Fruit fly (Drosophila melanogaster): Measurements from ENCODE around the gene ds.
A peak's percentile ranks its signal among the peaks of the same experiment; 100 is the strongest.

ds gene

dm6 chr2L:606952-607351 lies 107.8 kb downstream of the ds start (continued):
- TF ChIP-seq CG10631 (GFP tag; optimal IDR thresholded peaks at IDR 0.05) (peak; percentile 12), topi (GFP tag; optimal IDR thresholded peaks at IDR 0.05) (peak; percentile 42), CG3919 (GFP tag; optimal IDR thresholded peaks at IDR 0.05) (peak; percentile 28), acj6 (GFP tag; optimal IDR thresholded peaks at IDR 0.05) (peak; percentile 4), Eip75B (GFP tag; optimal IDR thresholded peaks at IDR 0.05) (peak; percentile 34), CG6808 (GFP tag; optimal IDR thresholded peaks at IDR 0.05) (peak; percentile 23), CG6276 (GFP tag; optimal IDR thresholded peaks at IDR 0.05) (no peak), CG11762 (GFP tag; optimal IDR thresholded peaks at IDR 0.05; ENCODE audit: insufficient read depth) (no peak), Gug (GFP tag; IDR thresholded peaks at IDR 0.05) (no peak), Ets96B (tag; optimal IDR thresholded peaks at IDR 0.05) (peak; percentile 53), Blimp-1 (GFP tag; optimal IDR thresholded peaks at IDR 0.05) (no peak), svp (GFP tag) (peak; percentile 76), achi (GFP tag; optimal IDR thresholded peaks at IDR 0.05) (peak; percentile 50), CG15336 (GFP tag; IDR thresholded peaks at IDR 0.05) (no peak)

- TF ChIP-seq fd85E (GFP tag; optimal IDR thresholded peaks at IDR 0.05) (no peak), Ets96B (tag; optimal IDR thresholded peaks at IDR 0.05) (peak; percentile 39), Lpt (GFP tag; optimal IDR thresholded peaks at IDR 0.05) (peak; percentile 64), Eip78C (GFP tag) (peak; percentile 87), Hr4 (GFP tag; optimal IDR thresholded peaks at IDR 0.05) (peak; percentile 91), cyc (GFP tag; optimal IDR thresholded peaks at IDR 0.05) (peak; percentile 60), CG7368 (GFP tag; optimal IDR thresholded peaks at IDR 0.05) (peak; percentile 68), lz (GFP tag; optimal IDR thresholded peaks at IDR 0.05) (peak; percentile 67), OdsH (GFP tag; optimal IDR thresholded peaks at IDR 0.05) (peak; percentile 83), CG8319 (GFP tag; optimal IDR thresholded peaks at IDR 0.05) (peak; percentile 52), pdm3 (GFP tag; optimal IDR thresholded peaks at IDR 0.05) (peak; percentile 84), Hr39 (GFP tag; optimal IDR thresholded peaks at IDR 0.05) (peak; percentile 75), dac (GFP tag; optimal IDR thresholded peaks at IDR 0.05) (peak; percentile 79), svp (GFP tag) (peak; percentile 86), Sox102F (GFP tag; optimal IDR thresholded peaks at IDR 0.05) (peak; percentile 82), Blimp-1 (GFP tag; optimal IDR thresholded peaks at IDR 0.05) (peak; percentile 44), Hr38 (GFP tag; optimal IDR thresholded peaks at IDR 0.05) (no peak), CG6808 (GFP tag; optimal IDR thresholded peaks at IDR 0.05) (peak; percentile 66), salr (GFP tag; optimal IDR thresholded peaks at IDR 0.05) (peak; percentile 10 to 73), dsx (GFP tag; optimal IDR thresholded peaks at IDR 0.05; ENCODE audit: poor library complexity, severe bottlenecking) (peak; percentile 35), Gug (GFP tag; IDR thresholded peaks at IDR 0.05) (peak; percentile 78), Ets21C (GFP tag; optimal IDR thresholded peaks at IDR 0.05) (peak; percentile 64), Sox15 (GFP tag; optimal IDR thresholded peaks at IDR 0.05) (peak; percentile 5), CG1621 (tag; optimal IDR thresholded peaks at IDR 0.05) (peak; percentile 35), achi (GFP tag; optimal IDR thresholded peaks at IDR 0.05) (peak; percentile 65), CG31627 (GFP tag; optimal IDR thresholded peaks at IDR 0.05) (peak; percentile 74), CG10631 (GFP tag; optimal IDR thresholded peaks at IDR 0.05) (peak; percentile 71), vri (GFP tag; optimal IDR thresholded peaks at IDR 0.05) (peak; percentile 72), CG9139 (GFP tag; optimal IDR thresholded peaks at IDR 0.05) (no peak), CG11762 (GFP tag; optimal IDR thresholded peaks at IDR 0.05; ENCODE audit: insufficient read depth) (peak; percentile 55), CG3919 (GFP tag; optimal IDR thresholded peaks at IDR 0.05) (peak; percentile 69), Eip75B (GFP tag; optimal IDR thresholded peaks at IDR 0.05) (peak; percentile 57), CG10669 (GFP tag; optimal IDR thresholded peaks at IDR 0.05) (peak; percentile 73), CG3032 (tag; optimal IDR thresholded peaks at IDR 0.05) (peak; percentile 71), acj6 (GFP tag; optimal IDR thresholded peaks at IDR 0.05) (peak; percentile 59), topi (GFP tag; optimal IDR thresholded peaks at IDR 0.05) (peak; percentile 67), Met (GFP tag; optimal IDR thresholded peaks at IDR 0.05) (peak; percentile 80), CG8632 (GFP tag; optimal IDR thresholded peaks at IDR 0.05) (peak; percentile 44), Smox (GFP tag; optimal IDR thresholded peaks at IDR 0.05) (peak; percentile 69), CG34406 (GFP tag; optimal IDR thresholded peaks at IDR 0.05) (peak; percentile 50), CG6276 (GFP tag; optimal IDR thresholded peaks at IDR 0.05) (peak; percentile 86), ss (GFP tag; optimal IDR thresholded peaks at IDR 0.05) (peak in 1 of 2 experiments; percentile 18), net (GFP tag; optimal IDR thresholded peaks at IDR 0.05) (peak; percentile 75), Eip93F (GFP tag; optimal IDR thresholded peaks at IDR 0.05) (no peak), fd59A (GFP tag; optimal IDR thresholded peaks at IDR 0.05) (peak; percentile 59), Sox14 (GFP tag; optimal IDR thresholded peaks at IDR 0.05) (peak; percentile 84), CG16779 (tag; optimal IDR thresholded peaks at IDR 0.05) (peak; percentile 21)
Measured at dm6 chr2L:606165-606564, 108.6 kb downstream of the ds start.
